Worm (Caenorhabditis elegans) whole organism, young adult: ENCODE data around the gene sur-5.
A peak's percentile ranks its signal among the peaks of the same experiment; 100 is the strongest.

Experiments used
- B0261.1 ChIP-seq: sonication (generic microtip); optimal IDR thresholded peaks from 2 replicates; lab custom pipeline; 2016; ENCODE audit warnings: mild to moderate bottlenecking, missing genetic modification characterization, moderate library complexity, missing compliant biosample characterization
- F22D6.2 ChIP-seq: sonication (generic microtip); optimal IDR thresholded peaks from 2 replicates; lab custom pipeline; 2016; ENCODE audit warnings: mild to moderate bottlenecking, missing genetic modification characterization, missing compliant biosample characterization
- F23B12.7 ChIP-seq: sonication (generic microtip); optimal IDR thresholded peaks from 2 replicates; lab custom pipeline; 2017; ENCODE audit warnings: missing genetic modification characterization, mild to moderate bottlenecking, missing compliant biosample characterization, antibody characterized with exemption, moderate library complexity; ENCODE audit not compliant: insufficient read depth
- F37B4.10 ChIP-seq: fragments of 200-800 bp; sonication (Bioruptor generic); IDR thresholded peaks from 2 replicates; pipeline ENCODE4 v1.3.6; 2022; ENCODE audit warnings: missing genetic modification characterization, missing compliant biosample characterization
- F39B2.1 ChIP-seq: fragments of 200-800 bp; sonication (Bioruptor generic); IDR thresholded peaks from 2 replicates; pipeline ENCODE4 v1.3.6; 2022; ENCODE audit warnings: missing genetic modification reagents, missing genetic modification characterization, missing compliant biosample characterization
- F55B11.4 ChIP-seq: sonication (generic microtip); optimal IDR thresholded peaks from 2 replicates; lab custom pipeline; 2016; ENCODE audit warnings: missing compliant biosample characterization, missing genetic modification characterization, borderline replicate concordance; ENCODE audit not compliant: insufficient read depth
- K12H6.12 ChIP-seq: fragments of 200-800 bp; sonication (Bioruptor generic); optimal IDR thresholded peaks from 2 replicates; lab custom pipeline; 2018; ENCODE audit warnings: mild to moderate bottlenecking, missing genetic modification characterization, missing compliant biosample characterization
- Y56A3A.18 ChIP-seq: fragments of 200-800 bp; sonication (Bioruptor generic); IDR thresholded peaks from 2 replicates; pipeline ENCODE4 v1.3.6; 2022; ENCODE audit warnings: missing genetic modification reagents, missing genetic modification characterization, missing compliant biosample characterization
- ama-1 ChIP-seq, 3 experiments: fragments of 150-350 bp in 1 of 3; sonication (generic microtip) in 2 of 3; optimal IDR thresholded peaks; 2 replicates each; lab custom pipeline; 2014 to 2018; ENCODE audit warnings: missing biosample characterization in 2 of 3, missing genetic modification characterization in 2 of 3, missing genetic modification reagents in 2 of 3
- aptf-2 ChIP-seq: fragments of 200-800 bp; sonication (Bioruptor generic); conservative IDR thresholded peaks from 2 replicates; pipeline ENCODE4 v1.3.6; 2022; ENCODE audit warnings: missing genetic modification reagents, missing genetic modification characterization, missing compliant biosample characterization
- aptf-3 ChIP-seq: fragments of 200-800 bp; sonication (Bioruptor generic); IDR thresholded peaks from 2 replicates; pipeline ENCODE4 v1.3.6; 2022; ENCODE audit warnings: missing genetic modification characterization, missing compliant biosample characterization
- ccch-3 ChIP-seq: fragments of 200-800 bp; sonication (Bioruptor generic); optimal IDR thresholded peaks from 2 replicates; lab custom pipeline; 2018; ENCODE audit warnings: mild to moderate bottlenecking, missing genetic modification characterization, missing compliant biosample characterization
- ceh-91 ChIP-seq: fragments of 200-800 bp; sonication (Bioruptor generic); IDR thresholded peaks from 2 replicates; pipeline ENCODE4 v1.3.6; 2022; ENCODE audit warnings: missing genetic modification reagents, missing genetic modification characterization, missing compliant biosample characterization
- chd-7 ChIP-seq: sonication (generic microtip); optimal IDR thresholded peaks from 2 replicates; lab custom pipeline; 2016; ENCODE audit warnings: mild to moderate bottlenecking, missing genetic modification characterization, moderate library complexity, missing compliant biosample characterization
- egl-18 ChIP-seq: fragments of 200-800 bp; sonication (Bioruptor generic); IDR thresholded peaks from 2 replicates; pipeline ENCODE4 v1.3.6; 2022; ENCODE audit warnings: missing genetic modification reagents, missing genetic modification characterization, missing compliant biosample characterization
- hrde-1 ChIP-seq: sonication (generic microtip); optimal IDR thresholded peaks from 2 replicates; lab custom pipeline; 2016; ENCODE audit warnings: missing genetic modification characterization, mild to moderate bottlenecking, missing compliant biosample characterization, moderate library complexity, missing genotype, missing genetic modification reagents, borderline replicate concordance
- hsf-1 ChIP-seq: fragments of 200-800 bp; sonication (Bioruptor generic); IDR thresholded peaks from 2 replicates; pipeline ENCODE4 v1.3.6; 2022; ENCODE audit warnings: missing genetic modification reagents, missing genetic modification characterization, missing compliant biosample characterization
- lag-1 ChIP-seq: fragments of 200-800 bp; sonication (Bioruptor generic); IDR thresholded peaks from 2 replicates; pipeline ENCODE4 v1.3.6; 2022; ENCODE audit warnings: missing genetic modification reagents, missing genetic modification characterization, missing compliant biosample characterization
- let-526 ChIP-seq: fragments of 200-800 bp; sonication (Bioruptor generic); IDR thresholded peaks from 2 replicates; pipeline ENCODE4 v1.3.6; 2022; ENCODE audit warnings: missing genetic modification reagents, missing genetic modification characterization, missing compliant biosample characterization
- let-607 ChIP-seq, 2 experiments: fragments of 200-800 bp in 1 of 2; sonication (Bioruptor generic) in 1 of 2; sonication (generic microtip) in 1 of 2; optimal IDR thresholded peaks; 2 replicates each; lab custom pipeline; 2016 to 2018; ENCODE audit warnings: mild to moderate bottlenecking in 2 of 2, missing compliant biosample characterization in 2 of 2, missing genetic modification characterization in 2 of 2, moderate library complexity in 2 of 2, missing genotype in 1 of 2
- lin-35 ChIP-seq, 3 experiments: fragments of 150-350 bp in 2 of 3; sonication (generic microtip) in 1 of 3; optimal IDR thresholded peaks; 2 replicates each; lab custom pipeline; 2014 to 2018; ENCODE audit warnings: missing biosample characterization in 3 of 3, missing genetic modification characterization in 3 of 3, missing genetic modification reagents in 3 of 3
- madf-8 ChIP-seq: fragments of 200-800 bp; sonication (Bioruptor generic); conservative IDR thresholded peaks from 2 replicates; pipeline ENCODE4 v1.3.6; 2022; ENCODE audit warnings: missing genetic modification reagents, missing genetic modification characterization, missing compliant biosample characterization
- mcd-1 ChIP-seq: fragments of 200-800 bp; sonication (Bioruptor generic); IDR thresholded peaks from 2 replicates; pipeline ENCODE4 v1.3.6; 2022; ENCODE audit warnings: missing genetic modification reagents, missing genetic modification characterization, missing compliant biosample characterization
- mes-4 ChIP-seq: sonication (generic microtip); optimal IDR thresholded peaks from 2 replicates; lab custom pipeline; 2016; ENCODE audit warnings: missing genotype, missing genetic modification characterization, missing compliant biosample characterization
- nfyb-1 ChIP-seq: fragments of 200-800 bp; sonication (Bioruptor generic); IDR thresholded peaks from 2 replicates; pipeline ENCODE4 v1.3.6; 2022; ENCODE audit warnings: missing genetic modification reagents, missing genetic modification characterization, missing compliant biosample characterization
- nhr-120 ChIP-seq: fragments of 200-800 bp; sonication (Bioruptor generic); IDR thresholded peaks from 2 replicates; pipeline ENCODE4 v1.3.6; 2022; ENCODE audit warnings: missing genetic modification characterization, missing compliant biosample characterization
- nhr-27 ChIP-seq: fragments of 200-800 bp; sonication (Bioruptor generic); optimal IDR thresholded peaks from 2 replicates; lab custom pipeline; 2018; ENCODE audit warnings: mild to moderate bottlenecking, missing genetic modification characterization, moderate library complexity, missing compliant biosample characterization
- nhr-80 ChIP-seq: sonication (generic microtip); optimal IDR thresholded peaks from 2 replicates; lab custom pipeline; 2016; ENCODE audit warnings: missing genetic modification characterization, missing compliant biosample characterization
- nhr-90 ChIP-seq: sonication (generic microtip); optimal IDR thresholded peaks from 2 replicates; lab custom pipeline; 2016; ENCODE audit warnings: missing genotype, mild to moderate bottlenecking, missing genetic modification characterization, missing compliant biosample characterization
- rcor-1 ChIP-seq: fragments of 200-800 bp; sonication (Bioruptor generic); IDR thresholded peaks from 2 replicates; pipeline ENCODE4 v1.3.6; 2022; ENCODE audit warnings: missing genetic modification reagents, missing genetic modification characterization, missing compliant biosample characterization
- rec-8 ChIP-seq, 2 experiments: sonication (generic microtip); optimal IDR thresholded peaks; 2 replicates each; lab custom pipeline; 2016; ENCODE audit warnings: mild to moderate bottlenecking in 2 of 2, missing genetic modification characterization in 2 of 2, missing genetic modification reagents in 2 of 2, missing genotype in 2 of 2, missing biosample characterization in 1 of 2, missing compliant biosample characterization in 1 of 2, moderate library complexity in 1 of 2
- sea-2 ChIP-seq: fragments of 200-800 bp; sonication (Bioruptor generic); IDR thresholded peaks from 2 replicates; pipeline ENCODE4 v1.3.6; 2022; ENCODE audit warnings: missing genetic modification characterization, missing compliant biosample characterization
- ztf-22 ChIP-seq: fragments of 200-800 bp; sonication (Bioruptor generic); optimal IDR thresholded peaks from 2 replicates; lab custom pipeline; 2018; ENCODE audit warnings: mild to moderate bottlenecking, missing genetic modification characterization, moderate library complexity, missing compliant biosample characterization

Gene sur-5

DNA sequence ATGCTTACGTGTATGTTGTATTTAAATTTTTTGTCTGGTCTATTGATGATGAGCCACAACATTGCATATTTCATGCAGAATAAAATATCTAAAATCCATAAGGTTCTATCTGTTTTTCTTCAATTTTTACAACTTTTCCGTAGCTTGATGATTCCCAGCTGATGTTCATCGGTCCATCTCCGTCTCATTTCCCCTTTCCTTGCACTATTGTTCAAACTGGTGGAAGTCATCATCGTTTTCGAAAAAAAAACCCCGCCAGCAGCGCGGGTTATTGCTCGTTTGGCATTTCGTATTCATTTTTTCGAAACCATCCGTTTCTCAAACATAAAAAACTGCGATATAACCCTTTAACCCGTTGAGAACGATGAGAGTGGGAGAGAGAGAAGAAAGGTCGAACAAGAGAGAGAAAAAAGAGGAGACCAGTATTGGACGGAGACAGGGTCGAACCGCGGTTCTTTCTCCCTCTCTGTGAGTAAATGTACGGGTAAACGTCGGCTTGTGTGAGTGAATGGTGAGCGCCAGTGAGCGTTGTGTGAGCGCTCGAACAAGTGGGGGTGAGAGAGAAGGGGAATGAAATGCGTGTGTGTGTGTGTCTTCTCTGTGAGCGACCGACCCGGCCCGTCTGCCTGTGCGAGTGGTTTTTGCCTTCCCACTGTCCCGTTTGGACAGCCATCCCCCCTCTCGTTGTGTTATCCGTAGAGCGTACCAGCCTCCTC is 40.6 kb downstream of the sur-5 start (continued):
- TF ChIP-seq nhr-120 (GFP tag; lab: Robert Waterston, UW), result no peak
- no peak for TF ChIP-seq lag-1 (GFP tag; lab: Robert Waterston, UW)
- TF ChIP-seq mes-4, result peak; percentile 7
- peak; percentile 11 for TF ChIP-seq B0261.1 (tag; lab: Kevin White, UChicago)
- TF ChIP-seq chd-7 (tag; lab: Kevin White, UChicago), result peak; percentile 64
- 0 out of 2 replicates have a peak, but pooled peaks have one; percentile 38 for TF ChIP-seq let-526 (GFP tag; lab: Robert Waterston, UW)
- TF ChIP-seq ccch-3 (GFP tag; lab: Kevin White, UChicago), result no peak
- TF ChIP-seq ama-1 (optimal IDR thresholded peaks at IDR 0.05; lab: Kevin White, UChicago), result no peak
- TF ChIP-seq ama-1 (GFP tag; optimal IDR thresholded peaks at IDR 0.05; lab: Kevin White, UChicago), result no peak
- TF ChIP-seq nhr-27 (tag; lab: Kevin White, UChicago), result no peak
- TF ChIP-seq F39B2.1 (GFP tag; lab: Robert Waterston, UW), result no peak
- no peak for TF ChIP-seq madf-8 (GFP tag; lab: Robert Waterston, UW)
- TF ChIP-seq nhr-80 (tag; lab: Kevin White, UChicago), result peak; percentile 95
- no peak for TF ChIP-seq aptf-3 (GFP tag; lab: Robert Waterston, UW)
- TF ChIP-seq rec-8 (tag; optimal IDR thresholded peaks at IDR 0.05; lab: Kevin White, UChicago), result no peak
- TF ChIP-seq mcd-1, result peak; percentile 78
- no peak for TF ChIP-seq aptf-2 (GFP tag; lab: Robert Waterston, UW)
- peak; percentile 58 for TF ChIP-seq nhr-90 (tag; lab: Kevin White, UChicago)
- peak; percentile 77 for TF ChIP-seq rcor-1
- peak; percentile 56 for TF ChIP-seq ztf-22
- TF ChIP-seq sea-2, result no peak
- no peak for TF ChIP-seq F55B11.4 (tag; lab: Kevin White, UChicago)
- peak; percentile 2 for TF ChIP-seq F22D6.2
- no peak for TF ChIP-seq F37B4.10 (GFP tag; lab: Robert Waterston, UW)
- peak; percentile 53 for TF ChIP-seq F23B12.7 (tag; lab: Kevin White, UChicago)
- TF ChIP-seq egl-18 (GFP tag; lab: Robert Waterston, UW), result 0 out of 2 replicates have a peak, but pooled peaks have one; percentile 16
- peak; percentile 96 for TF ChIP-seq K12H6.12 (tag; lab: Kevin White, UChicago)
- peak; percentile 2 to 61 for TF ChIP-seq let-607 (tag; optimal IDR thresholded peaks at IDR 0.05; lab: Kevin White, UChicago)
- TF ChIP-seq hrde-1, result no peak
- TF ChIP-seq Y56A3A.18, result 0 out of 2 replicates have a peak, but pooled peaks have one; percentile 50
- peak in 1 of 3 experiments; percentile 54 for TF ChIP-seq lin-35 (GFP tag; optimal IDR thresholded peaks at IDR 0.05; lab: Kevin White, UChicago)
- TF ChIP-seq nfyb-1 (GFP tag; lab: Robert Waterston, UW), result peak; percentile 86

DNA sequence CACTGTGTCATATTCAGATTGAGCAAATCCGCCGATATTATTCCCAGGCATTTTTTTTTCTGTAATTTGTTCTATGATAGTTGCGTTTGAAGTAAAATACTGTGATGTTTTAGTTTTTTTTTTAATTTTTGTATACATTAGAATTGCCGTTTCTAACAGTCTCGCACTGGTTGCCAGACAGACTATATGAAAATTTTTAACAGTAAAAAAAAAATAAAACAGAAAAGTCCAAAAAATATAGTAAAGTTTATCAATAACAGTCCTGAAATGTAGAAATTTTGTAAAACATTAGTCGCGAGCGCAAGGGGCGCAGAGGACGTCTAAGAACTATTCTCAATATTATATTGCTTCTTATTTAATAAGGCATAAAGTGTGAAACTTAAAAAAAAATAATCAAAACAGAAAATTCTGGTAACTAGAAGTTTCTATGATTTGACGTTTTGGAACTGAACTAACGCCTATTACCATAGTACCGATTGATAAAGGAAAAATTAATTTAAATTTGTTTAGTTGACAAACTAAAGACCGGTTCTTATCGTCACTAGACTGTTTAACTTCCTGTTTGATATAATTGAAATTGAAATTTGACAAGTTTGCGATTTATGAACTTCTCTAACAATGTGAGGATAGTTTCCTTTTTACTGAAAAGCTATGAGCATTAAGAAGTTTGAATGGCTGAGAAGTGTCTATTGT is 44.9 kb downstream of the sur-5 start, which contains the start of gene lact-1:
Gene lact-1, minus strand, starts transcription at position 51 of the 693 bp plus-strand sequence.
- TF ChIP-seq hsf-1, result no peak
- TF ChIP-seq hrde-1, result no peak
- no peak for TF ChIP-seq ceh-91 (GFP tag; lab: Robert Waterston, UW)
- peak; percentile 1 for TF ChIP-seq nhr-80 (tag; lab: Kevin White, UChicago)
- no peak for TF ChIP-seq let-607 (tag; optimal IDR thresholded peaks at IDR 0.05; lab: Kevin White, UChicago)
